Worm (Caenorhabditis elegans): Measurements from ENCODE around the gene ZK1320.2.

ce11 chrII:9619995-9620535 lies 38.7 kb downstream of the ZK1320.2 start:
- no peak for TF ChIP-seq lin-15B (tag; optimal IDR thresholded peaks at IDR 0.05)
- no peak for TF ChIP-seq daf-12 (tag; optimal IDR thresholded peaks at IDR 0.05)
- TF ChIP-seq nhr-11 (tag; optimal IDR thresholded peaks at IDR 0.05), result peak; percentile 24
- TF ChIP-seq ceh-28 (tag; optimal IDR thresholded peaks at IDR 0.05), result no peak
- no peak for TF ChIP-seq skn-1 (tag; optimal IDR thresholded peaks at IDR 0.05)
- no peak for TF ChIP-seq spr-3 (GFP tag; optimal IDR thresholded peaks at IDR 0.05)
- TF ChIP-seq nhr-28 (tag; optimal IDR thresholded peaks at IDR 0.05), result peak; percentile 66
- no peak for TF ChIP-seq lin-13 (GFP tag; optimal IDR thresholded peaks at IDR 0.05)
- TF ChIP-seq nhr-76 (tag; optimal IDR thresholded peaks at IDR 0.05), result no peak
- no peak for TF ChIP-seq mdt-29 (GFP tag; IDR thresholded peaks at IDR 0.05)
- no peak for TF ChIP-seq F49E8.2 (tag; optimal IDR thresholded peaks at IDR 0.05; ENCODE audit: borderline replicate concordance)

All from whole organism, L4 larva.